Worm (Caenorhabditis elegans): ENCODE measurements around the gene B0252.5.

DNA sequence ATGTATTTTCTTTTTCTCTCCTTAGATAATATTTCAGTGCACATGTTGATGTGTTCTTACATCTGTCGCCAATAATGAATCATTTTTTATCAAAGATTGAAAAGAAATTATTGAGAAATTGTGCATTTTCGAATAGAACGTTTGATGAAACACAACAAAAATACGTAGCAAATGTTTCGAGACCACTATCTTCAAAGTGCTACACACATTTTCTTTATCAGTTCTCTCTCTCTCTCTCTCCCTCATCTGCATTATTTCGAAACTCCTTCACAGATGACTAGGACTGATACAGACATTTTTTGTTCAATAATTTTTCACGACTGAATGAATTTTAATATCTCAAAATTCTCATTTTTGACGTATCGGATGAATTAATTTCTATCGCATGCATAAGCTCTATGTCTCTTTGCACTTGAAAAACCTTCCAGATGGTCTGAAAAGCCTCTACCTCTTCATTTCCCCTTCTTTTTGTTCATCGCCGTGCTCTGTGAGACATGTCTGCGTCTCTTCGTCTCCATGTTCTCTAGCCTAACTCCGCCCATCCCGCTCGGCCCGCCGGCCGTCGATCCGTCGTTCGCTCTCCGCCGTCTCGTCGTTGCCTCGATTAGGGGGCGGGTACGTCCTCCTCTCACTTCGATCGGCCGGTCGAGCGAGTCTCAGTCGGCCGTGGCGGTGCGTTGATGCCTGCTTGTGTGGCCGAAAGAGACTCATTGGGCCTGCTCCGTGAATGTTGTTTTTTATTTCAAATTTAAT lies 24.8 kb upstream of the B0252.5 start:
- TF ChIP-seq ceh-8 (GFP tag; optimal IDR thresholded peaks at IDR 0.05) (peak; percentile 61), ztf-11 (tag; optimal IDR thresholded peaks at IDR 0.05) (no peak), aha-1 (tag; optimal IDR thresholded peaks at IDR 0.05) (no peak), ama-1 (optimal IDR thresholded peaks at IDR 0.05) (no peak), lin-14 (GFP tag; optimal IDR thresholded peaks at IDR 0.05) (peak; percentile 77), pqm-1 (tag; optimal IDR thresholded peaks at IDR 0.05) (no peak), unc-98 (GFP tag; IDR thresholded peaks at IDR 0.05) (no peak), mdl-1 (tag; optimal IDR thresholded peaks at IDR 0.05) (no peak), tbx-2 (tag; optimal IDR thresholded peaks at IDR 0.05) (peak; percentile 25)

All from whole organism, L1 larva.